Fruit fly (Drosophila melanogaster): ENCODE data around the gene CG7550.

The CG7550 gene

DNA sequence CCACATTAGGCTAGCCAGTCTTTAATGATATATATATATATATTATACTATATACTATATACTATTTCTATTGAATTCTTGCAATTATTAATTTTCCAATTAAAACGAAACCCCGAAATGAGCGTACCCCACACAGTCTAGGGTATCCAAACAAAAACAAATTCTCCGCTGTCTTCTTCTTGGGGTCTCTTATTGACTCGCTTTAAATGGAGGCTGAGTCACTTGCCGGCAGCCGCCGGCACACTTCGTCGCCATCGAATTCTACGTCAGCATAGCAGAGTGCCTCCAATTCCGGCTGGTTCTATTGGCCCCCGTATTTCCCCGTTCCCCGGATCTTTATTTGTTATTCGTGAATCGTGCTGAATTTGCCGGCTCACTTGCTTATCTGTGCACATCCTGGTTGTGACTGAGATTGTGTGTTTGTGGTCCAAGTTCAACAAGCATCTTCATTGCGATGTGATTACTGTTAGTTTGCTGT lies 29.6 kb downstream of the CG7550 start:
- TF ChIP-seq lola (GFP tag; optimal IDR thresholded peaks at IDR 0.05) (no peak), fru (GFP tag; optimal IDR thresholded peaks at IDR 0.05) (no peak), Hr83 (GFP tag; optimal IDR thresholded peaks at IDR 0.05; ENCODE audit: poor library complexity, severe bottlenecking) (peak; percentile 30), GATAd (GFP tag; optimal IDR thresholded peaks at IDR 0.05) (no peak), dl (GFP tag; optimal IDR thresholded peaks at IDR 0.05; ENCODE audit: insufficient read depth in 1 of 2, partially characterized antibody in 2 of 2) (no peak), Abd-B (GFP tag; optimal IDR thresholded peaks at IDR 0.05) (no peak), sage (GFP tag; optimal IDR thresholded peaks at IDR 0.05) (no peak), Jra (GFP tag; optimal IDR thresholded peaks at IDR 0.05) (no peak), dsf (GFP tag; optimal IDR thresholded peaks at IDR 0.05; ENCODE audit: borderline replicate concordance) (no peak), h (GFP tag; optimal IDR thresholded peaks at IDR 0.05) (no peak), foxo (GFP tag; optimal IDR thresholded peaks at IDR 0.05) (peak in 1 of 2 experiments; percentile 26), jim (GFP tag; optimal IDR thresholded peaks at IDR 0.05) (no peak), CG32264 (GFP tag; optimal IDR thresholded peaks at IDR 0.05) (no peak), HLH106 (tag; optimal IDR thresholded peaks at IDR 0.05) (peak; percentile 11), rgr (GFP tag; optimal IDR thresholded peaks at IDR 0.05) (peak; percentile 13), tai (GFP tag; optimal IDR thresholded peaks at IDR 0.05) (no peak), Rel (GFP tag; optimal IDR thresholded peaks at IDR 0.05) (no peak), Rel (tag; optimal IDR thresholded peaks at IDR 0.05) (peak; percentile 63)

DNA sequence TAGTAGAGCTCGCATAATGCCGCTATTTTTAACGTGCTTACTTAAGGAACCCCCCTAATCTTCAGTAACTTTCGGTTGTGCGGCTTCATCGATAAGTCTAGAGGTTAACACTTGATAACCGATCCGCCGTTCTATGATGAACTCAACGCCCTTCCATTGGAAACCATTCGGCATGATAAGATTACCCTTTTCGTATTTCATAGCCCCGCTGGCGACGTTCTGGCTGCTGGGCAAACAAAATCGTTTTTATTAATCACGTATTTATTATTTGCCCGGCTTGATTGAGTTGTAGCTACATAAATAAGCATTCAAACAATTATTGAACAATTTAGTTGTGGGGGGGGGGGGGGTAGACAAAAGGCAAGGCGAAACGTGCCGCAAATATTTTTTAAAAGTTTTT lies 30.8 kb downstream of the CG7550 start:
- TF ChIP-seq Myc (optimal IDR thresholded peaks at IDR 0.05) (no peak), Rel (GFP tag; optimal IDR thresholded peaks at IDR 0.05) (no peak), Rel (tag; optimal IDR thresholded peaks at IDR 0.05) (peak; percentile 92), Mio (GFP tag; optimal IDR thresholded peaks at IDR 0.05) (no peak), Hnf4 (GFP tag; optimal IDR thresholded peaks at IDR 0.05) (no peak), Hr83 (GFP tag; optimal IDR thresholded peaks at IDR 0.05; ENCODE audit: poor library complexity, severe bottlenecking) (no peak), Abd-B (GFP tag; optimal IDR thresholded peaks at IDR 0.05) (no peak), dmrt93B (GFP tag; optimal IDR thresholded peaks at IDR 0.05) (no peak), foxo (GFP tag; optimal IDR thresholded peaks at IDR 0.05) (no peak), usp (GFP tag; optimal IDR thresholded peaks at IDR 0.05) (no peak), GATAd (GFP tag; optimal IDR thresholded peaks at IDR 0.05) (no peak), br (GFP tag; optimal IDR thresholded peaks at IDR 0.05) (peak; percentile 16), ey (GFP tag; optimal IDR thresholded peaks at IDR 0.05) (no peak), Dfd (GFP tag; optimal IDR thresholded peaks at IDR 0.05) (no peak), rgr (GFP tag; optimal IDR thresholded peaks at IDR 0.05) (no peak), fru (GFP tag; optimal IDR thresholded peaks at IDR 0.05) (peak; percentile 11), CG9705 (GFP tag; optimal IDR thresholded peaks at IDR 0.05) (no peak), Hr78 (GFP tag; optimal IDR thresholded peaks at IDR 0.05) (no peak)

DNA sequence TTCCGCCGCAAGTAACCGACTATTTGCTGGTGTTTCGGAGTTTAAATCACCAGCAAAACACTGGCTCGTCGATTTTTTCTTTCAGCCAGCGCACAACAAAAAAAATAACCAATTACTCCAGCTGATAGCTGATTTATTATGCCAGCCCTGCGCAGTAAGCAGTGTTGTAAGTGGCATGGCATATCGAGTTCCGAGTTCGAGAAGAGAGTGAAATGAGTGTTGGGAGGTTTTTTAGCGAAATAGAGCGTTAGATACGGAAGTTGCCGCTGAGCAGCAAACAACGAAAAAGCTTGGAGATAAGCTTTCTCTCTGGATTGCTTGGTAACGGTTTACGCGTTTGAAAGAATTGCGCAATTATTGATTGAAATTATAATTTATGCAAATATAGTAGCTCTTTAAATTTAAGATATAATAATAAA lies 32.7 kb downstream of the CG7550 start, which contains the start of gene CG7565:
Gene CG7565 (minus strand): TSS at position 137 of the 419 bp plus-strand sequence.
- peak; percentile 76 for TF ChIP-seq Hnf4 (GFP tag; optimal IDR thresholded peaks at IDR 0.05)
- no peak for TF ChIP-seq tai (GFP tag; optimal IDR thresholded peaks at IDR 0.05)
- peak; percentile 23 for TF ChIP-seq Hr83 (GFP tag; optimal IDR thresholded peaks at IDR 0.05; ENCODE audit: poor library complexity, severe bottlenecking)
- no peak for TF ChIP-seq dmrt93B (GFP tag; optimal IDR thresholded peaks at IDR 0.05)
- TF ChIP-seq CrebA (GFP tag; optimal IDR thresholded peaks at IDR 0.05; ENCODE audit: borderline replicate concordance), result no peak
- no peak for TF ChIP-seq Vsx2 (GFP tag; optimal IDR thresholded peaks at IDR 0.05; ENCODE audit: partially characterized antibody)
- TF ChIP-seq dsf (GFP tag; optimal IDR thresholded peaks at IDR 0.05; ENCODE audit: borderline replicate concordance), result no peak
- no peak for TF ChIP-seq usp (GFP tag; optimal IDR thresholded peaks at IDR 0.05)
- TF ChIP-seq GATAd (GFP tag; optimal IDR thresholded peaks at IDR 0.05), result no peak
- peak; percentile 59 for TF ChIP-seq OdsH (GFP tag; optimal IDR thresholded peaks at IDR 0.05)
- TF ChIP-seq fru (GFP tag; optimal IDR thresholded peaks at IDR 0.05), result peak; percentile 58
- peak; percentile 58 for TF ChIP-seq br (GFP tag; optimal IDR thresholded peaks at IDR 0.05)
- no peak for TF ChIP-seq dl (GFP tag; optimal IDR thresholded peaks at IDR 0.05; ENCODE audit: insufficient read depth in 1 of 2, partially characterized antibody in 2 of 2)
- TF ChIP-seq psq (GFP tag; optimal IDR thresholded peaks at IDR 0.05), result peak; percentile 14
- peak; percentile 20 for TF ChIP-seq woc (GFP tag; optimal IDR thresholded peaks at IDR 0.05)
- no peak for TF ChIP-seq lola (GFP tag; optimal IDR thresholded peaks at IDR 0.05)
- peak; percentile 72 for TF ChIP-seq h (GFP tag; optimal IDR thresholded peaks at IDR 0.05)
- TF ChIP-seq CG32264 (GFP tag; optimal IDR thresholded peaks at IDR 0.05), result peak; percentile 11
- peak; percentile 40 for TF ChIP-seq Sp1 (GFP tag; optimal IDR thresholded peaks at IDR 0.05)
- no peak for TF ChIP-seq CG9705 (GFP tag; optimal IDR thresholded peaks at IDR 0.05)
- peak; percentile 49 for TF ChIP-seq ey (GFP tag; optimal IDR thresholded peaks at IDR 0.05)
- TF ChIP-seq sage (GFP tag; optimal IDR thresholded peaks at IDR 0.05), result peak; percentile 10
- TF ChIP-seq Jra (GFP tag; optimal IDR thresholded peaks at IDR 0.05), result peak; percentile 1
- TF ChIP-seq pan (optimal IDR thresholded peaks at IDR 0.05), result no peak
- TF ChIP-seq Rel (GFP tag; optimal IDR thresholded peaks at IDR 0.05), result no peak
- TF ChIP-seq Rel (tag; optimal IDR thresholded peaks at IDR 0.05), result peak; percentile 61
- peak in 1 of 2 experiments; percentile 75 for TF ChIP-seq foxo (GFP tag; optimal IDR thresholded peaks at IDR 0.05)
- TF ChIP-seq Hr78 (GFP tag; optimal IDR thresholded peaks at IDR 0.05), result no peak
- peak; percentile 81 for TF ChIP-seq rgr (GFP tag; optimal IDR thresholded peaks at IDR 0.05)
- no peak for TF ChIP-seq Myc (optimal IDR thresholded peaks at IDR 0.05)
- TF ChIP-seq Mio (GFP tag; optimal IDR thresholded peaks at IDR 0.05), result no peak
- no peak for TF ChIP-seq jim (GFP tag; optimal IDR thresholded peaks at IDR 0.05)
- TF ChIP-seq Dif (GFP tag; optimal IDR thresholded peaks at IDR 0.05; ENCODE audit: partially characterized antibody), result no peak
- TF ChIP-seq N (GFP tag; optimal IDR thresholded peaks at IDR 0.05), result no peak
- TF ChIP-seq HLH106 (tag; optimal IDR thresholded peaks at IDR 0.05), result peak; percentile 35
- no peak for TF ChIP-seq Abd-B (GFP tag; optimal IDR thresholded peaks at IDR 0.05)
- peak; percentile 54 for TF ChIP-seq brk (GFP tag; optimal IDR thresholded peaks at IDR 0.05)
- TF ChIP-seq sv (GFP tag; optimal IDR thresholded peaks at IDR 0.05), result no peak
- no peak for TF ChIP-seq Dfd (GFP tag; optimal IDR thresholded peaks at IDR 0.05)

Data from whole organism, wandering third instar larva.